Worm (Caenorhabditis elegans): ENCODE results near the gene ZK896.4.

DNA sequence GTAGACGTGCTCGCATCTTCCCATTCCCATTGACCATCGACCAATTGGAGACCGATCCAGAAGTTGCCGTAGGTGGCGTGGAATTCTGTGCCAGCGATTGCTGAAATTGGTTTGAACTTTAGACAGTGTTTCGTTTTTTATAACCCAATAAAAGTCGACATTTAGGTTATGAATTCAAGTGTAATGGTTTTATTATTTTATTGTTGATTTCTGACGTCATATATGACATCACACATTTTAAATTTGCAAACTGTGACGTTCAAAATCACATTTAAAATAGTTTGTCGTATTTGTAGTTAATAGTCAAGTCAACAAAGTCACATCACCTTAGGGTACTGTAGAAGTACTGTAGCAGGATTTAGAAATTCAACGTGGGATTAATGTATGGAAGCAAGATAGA, 12.8 kb downstream of the ZK896.4 start:
- TF ChIP-seq unc-55 (GFP tag; optimal IDR thresholded peaks at IDR 0.05) (no peak), lim-6 (tag; optimal IDR thresholded peaks at IDR 0.05) (no peak), ceh-9 (tag; optimal IDR thresholded peaks at IDR 0.05) (no peak), Y22D7AL.16 (tag; optimal IDR thresholded peaks at IDR 0.05) (no peak), ceh-19 (GFP tag; optimal IDR thresholded peaks at IDR 0.05) (no peak), unc-86 (tag; optimal IDR thresholded peaks at IDR 0.05) (no peak), madf-2 (tag; optimal IDR thresholded peaks at IDR 0.05) (no peak), mec-3 (tag; optimal IDR thresholded peaks at IDR 0.05; ENCODE audit: borderline replicate concordance) (no peak), pha-4 (tag; optimal IDR thresholded peaks at IDR 0.05) (no peak), pqm-1 (tag; optimal IDR thresholded peaks at IDR 0.05) (no peak), hlh-30 (tag; optimal IDR thresholded peaks at IDR 0.05; ENCODE audit: insufficient read depth) (no peak)

Measured in whole organism, late embryonic.